Fruit fly (Drosophila melanogaster) whole organism, embryonic: Measurements from ENCODE around the gene wb.

ENCODE experiments used
- Adf1 ChIP-seq: fragments of 200-800 bp; sonication (Bioruptor generic); IDR thresholded peaks from 2 replicates; pipeline ENCODE4 v1.3.6; 2022; ENCODE audit warnings: missing biosample characterization, missing genetic modification characterization
- Antp ChIP-seq: fragments of 200-800 bp; sonication (Bioruptor generic); optimal IDR thresholded peaks from 3 replicates; lab custom pipeline; 2016; ENCODE audit warnings: missing biosample characterization, missing genetic modification characterization
- Atf-2 ChIP-seq: fragments of 200-800 bp; sonication (Bioruptor generic); optimal IDR thresholded peaks from 2 replicates; lab custom pipeline; 2016; ENCODE audit warnings: missing biosample characterization, missing genetic modification characterization
- Bgb ChIP-seq: fragments of 200-800 bp; sonication (Bioruptor generic); IDR thresholded peaks from 2 replicates; pipeline ENCODE4 v1.3.6; 2022; ENCODE audit warnings: missing biosample characterization, missing genetic modification characterization; ENCODE audit not compliant: partially characterized antibody
- CG10209 ChIP-seq: fragments of 200-800 bp; sonication (Bioruptor generic); optimal IDR thresholded peaks from 3 replicates; lab custom pipeline; 2017; ENCODE audit warnings: missing biosample characterization, mild to moderate bottlenecking, missing genetic modification characterization, missing genetic modification reagents
- CG10959 ChIP-seq: fragments of 200-800 bp; sonication (Bioruptor generic); IDR thresholded peaks from 2 replicates; pipeline ENCODE4 v1.3.6; 2022; ENCODE audit warnings: missing biosample characterization, missing genetic modification characterization
- CG11504 ChIP-seq: fragments of 200-800 bp; sonication (Bioruptor generic); optimal IDR thresholded peaks from 3 replicates; lab custom pipeline; 2019; ENCODE audit warnings: missing biosample characterization, mild to moderate bottlenecking, missing genetic modification characterization, moderate library complexity
- CG14860 ChIP-seq: fragments of 200-800 bp; sonication (Bioruptor generic); IDR thresholded peaks from 3 replicates; pipeline ENCODE4 v1.3.6; 2022; ENCODE audit warnings: missing biosample characterization, missing genetic modification characterization; ENCODE audit not compliant: partially characterized antibody
- CG17802 ChIP-seq: fragments of 200-800 bp; sonication (Bioruptor generic); optimal IDR thresholded peaks from 2 replicates; lab custom pipeline; 2018; ENCODE audit warnings: missing biosample characterization, mild to moderate bottlenecking, missing genetic modification characterization, moderate library complexity
- CG1792 ChIP-seq: fragments of 200-800 bp; sonication (Bioruptor generic); optimal IDR thresholded peaks from 2 replicates; lab custom pipeline; 2016; ENCODE audit warnings: missing biosample characterization, missing genetic modification characterization
- CG18476 ChIP-seq: fragments of 200-800 bp; sonication (Bioruptor generic); optimal IDR thresholded peaks from 2 replicates; lab custom pipeline; 2016; ENCODE audit warnings: missing biosample characterization, mild to moderate bottlenecking, missing genetic modification characterization
- CG2129 ChIP-seq: fragments of 200-800 bp; sonication (Bioruptor generic); IDR thresholded peaks from 2 replicates; pipeline ENCODE4 v1.3.6; 2022; ENCODE audit warnings: missing biosample characterization, missing genetic modification characterization; ENCODE audit not compliant: partially characterized antibody
- CG2199 ChIP-seq: fragments of 200-800 bp; sonication (Bioruptor generic); IDR thresholded peaks from 3 replicates; pipeline ENCODE4 v1.3.6; 2022; ENCODE audit warnings: missing biosample characterization, missing genetic modification characterization
- CG33213 ChIP-seq: fragments of 200-800 bp; sonication (Bioruptor generic); optimal IDR thresholded peaks from 3 replicates; lab custom pipeline; 2016; ENCODE audit warnings: missing biosample characterization, missing genetic modification characterization
- CG5180 ChIP-seq: fragments of 200-800 bp; sonication (Bioruptor generic); optimal IDR thresholded peaks from 3 replicates; lab custom pipeline; 2017; ENCODE audit warnings: missing biosample characterization, missing genetic modification characterization, mild to moderate bottlenecking, moderate library complexity, missing genetic modification reagents
- CG5953 ChIP-seq: fragments of 200-800 bp; sonication (Bioruptor generic); IDR thresholded peaks from 2 replicates; pipeline ENCODE4 v1.3.6; 2022; ENCODE audit warnings: missing biosample characterization, missing genetic modification characterization
- CG6272 ChIP-seq: fragments of 200-800 bp; sonication (Bioruptor generic); IDR thresholded peaks from 2 replicates; pipeline ENCODE4 v1.3.6; 2022; ENCODE audit warnings: missing biosample characterization, missing genetic modification characterization
- CG7357 ChIP-seq: fragments of 200-800 bp; sonication (Bioruptor generic); IDR thresholded peaks from 3 replicates; pipeline ENCODE4 v1.3.6; 2022; ENCODE audit warnings: missing biosample characterization, missing genetic modification characterization
- CG8924 ChIP-seq: fragments of 200-800 bp; optimal IDR thresholded peaks from 3 replicates; lab custom pipeline; 2019; ENCODE audit warnings: missing biosample characterization, mild to moderate bottlenecking, missing genetic modification characterization, moderate library complexity
- Chrac-16 ChIP-seq: fragments of 200-800 bp; sonication (Bioruptor generic); optimal IDR thresholded peaks from 3 replicates; lab custom pipeline; 2016; ENCODE audit warnings: missing biosample characterization, missing genetic modification characterization
- CrebB ChIP-seq: fragments of 200-800 bp; sonication (Bioruptor generic); optimal IDR thresholded peaks from 3 replicates; lab custom pipeline; 2018; ENCODE audit warnings: missing biosample characterization, mild to moderate bottlenecking, missing genetic modification characterization
- D ChIP-seq, 2 experiments: fragments of 200-800 bp in 1 of 2; fragments of >200 bp in 1 of 2; sonication (Bioruptor generic) in 1 of 2; optimal IDR thresholded peaks; 2 replicates in 1 of 2; 3 replicates in 1 of 2; lab custom pipeline; 2017; ENCODE audit warnings: mild to moderate bottlenecking in 1 of 2, missing biosample characterization in 1 of 2, missing genetic modification characterization in 1 of 2, missing genetic modification reagents in 1 of 2
- Drgx ChIP-seq: fragments of 200-800 bp; sonication (Bioruptor generic); IDR thresholded peaks from 2 replicates; pipeline ENCODE4 v1.3.6; 2022; ENCODE audit warnings: missing biosample characterization, missing genetic modification characterization
- E2f1 ChIP-seq: fragments of 200-800 bp; sonication (Bioruptor generic); IDR thresholded peaks from 2 replicates; pipeline ENCODE4 v1.3.6; 2022; ENCODE audit warnings: missing biosample characterization, missing genetic modification characterization
- Hr78 ChIP-seq, 2 experiments: fragments of 200-800 bp in 1 of 2; fragments of >200 bp in 1 of 2; sonication (Bioruptor generic) in 1 of 2; optimal IDR thresholded peaks; 2 replicates each; lab custom pipeline; 2017 to 2019; ENCODE audit warnings: missing biosample characterization in 2 of 2, missing genetic modification characterization in 2 of 2, mild to moderate bottlenecking in 1 of 2, moderate library complexity in 1 of 2
- Max ChIP-seq: fragments of 200-800 bp; sonication (Bioruptor generic); optimal IDR thresholded peaks from 2 replicates; lab custom pipeline; 2016; ENCODE audit warnings: missing biosample characterization, mild to moderate bottlenecking, missing genetic modification characterization
- Poxn ChIP-seq: fragments of 200-800 bp; sonication (Bioruptor generic); IDR thresholded peaks from 2 replicates; pipeline ENCODE4 v1.3.6; 2022; ENCODE audit warnings: missing biosample characterization, missing genetic modification characterization
- Rx ChIP-seq: fragments of 200-800 bp; sonication (Bioruptor generic); IDR thresholded peaks from 2 replicates; pipeline ENCODE4 v1.3.6; 2022; ENCODE audit warnings: missing biosample characterization, missing genetic modification characterization
- Ssrp ChIP-seq: fragments of 200-800 bp; sonication (Bioruptor generic); optimal IDR thresholded peaks from 2 replicates; lab custom pipeline; 2018; ENCODE audit warnings: missing biosample characterization, mild to moderate bottlenecking, missing genetic modification characterization, moderate library complexity
- bbx ChIP-seq: fragments of 200-800 bp; sonication (Bioruptor generic); IDR thresholded peaks from 2 replicates; pipeline ENCODE4 v1.3.6; 2022; ENCODE audit warnings: missing biosample characterization, missing genetic modification characterization; ENCODE audit not compliant: partially characterized antibody
- chinmo ChIP-seq: fragments of 200-800 bp; sonication (Bioruptor generic); IDR thresholded peaks from 4 replicates; pipeline ENCODE4 v1.3.6; 2022; ENCODE audit warnings: missing biosample characterization, missing genetic modification characterization; ENCODE audit not compliant: partially characterized antibody
- chn ChIP-seq: fragments of 200-800 bp; sonication (Bioruptor generic); optimal IDR thresholded peaks from 2 replicates; lab custom pipeline; 2016; ENCODE audit warnings: missing biosample characterization, missing genetic modification characterization
- crol ChIP-seq: fragments of 200-800 bp; sonication (Bioruptor generic); IDR thresholded peaks from 2 replicates; pipeline ENCODE4 v1.3.6; 2022; ENCODE audit warnings: missing biosample characterization, missing genetic modification characterization
- ftz-f1 ChIP-seq: fragments of 200-800 bp; sonication (Bioruptor generic); optimal IDR thresholded peaks from 2 replicates; lab custom pipeline; 2016; ENCODE audit warnings: missing biosample characterization, missing genetic modification characterization
- gce ChIP-seq: fragments of 200-800 bp; sonication (Bioruptor generic); IDR thresholded peaks from 3 replicates; pipeline ENCODE4 v1.3.6; 2022; ENCODE audit warnings: missing biosample characterization, missing genetic modification characterization
- hkb ChIP-seq, 2 experiments: fragments of 200-800 bp in 1 of 2; fragments of >200 bp in 1 of 2; sonication (Bioruptor generic) in 1 of 2; IDR thresholded peaks in 1 of 2; optimal IDR thresholded peaks in 1 of 2; 2 replicates each; pipeline versions ENCODE4 v1.3.6 to Lab custom; 2017 to 2022; ENCODE audit warnings: missing biosample characterization in 1 of 2, missing genetic modification characterization in 1 of 2
- lab ChIP-seq: fragments of 200-800 bp; sonication (Bioruptor generic); optimal IDR thresholded peaks from 3 replicates; lab custom pipeline; 2017; ENCODE audit warnings: missing biosample characterization, missing genetic modification characterization, mild to moderate bottlenecking, moderate library complexity, missing genetic modification reagents
- lola ChIP-seq, 3 experiments: fragments of >200 bp in 2 of 3; fragments of 200-800 bp in 1 of 3; sonication (Bioruptor generic) in 1 of 3; optimal IDR thresholded peaks; 2 replicates each; lab custom pipeline; 2017 to 2019; ENCODE audit warnings: missing biosample characterization in 3 of 3, missing genetic modification characterization in 3 of 3, mild to moderate bottlenecking in 1 of 3, moderate library complexity in 1 of 3
- pb ChIP-seq: fragments of 200-800 bp; sonication (Bioruptor generic); optimal IDR thresholded peaks from 3 replicates; lab custom pipeline; 2016; ENCODE audit warnings: missing biosample characterization, missing genetic modification characterization
- row ChIP-seq: fragments of 200-800 bp; sonication (Bioruptor generic); IDR thresholded peaks from 3 replicates; pipeline ENCODE4 v1.3.6; 2022; ENCODE audit warnings: missing biosample characterization, missing genetic modification characterization
- schlank ChIP-seq: fragments of 200-800 bp; sonication (Bioruptor generic); optimal IDR thresholded peaks from 2 replicates; lab custom pipeline; 2018; ENCODE audit warnings: missing biosample characterization, mild to moderate bottlenecking, missing genetic modification characterization
- sens ChIP-seq: fragments of 200-800 bp; sonication (Bioruptor generic); peaks from one replicate; lab custom pipeline; 2016; ENCODE audit warnings: missing biosample characterization, missing genetic modification characterization
- stc ChIP-seq: fragments of 200-800 bp; sonication (Bioruptor generic); IDR thresholded peaks from 2 replicates; pipeline ENCODE4 v1.3.6; 2022; ENCODE audit warnings: missing biosample characterization, missing genetic modification characterization
- sug ChIP-seq: fragments of 200-800 bp; optimal IDR thresholded peaks from 2 replicates; lab custom pipeline; 2019; ENCODE audit warnings: missing biosample characterization, mild to moderate bottlenecking, missing genetic modification characterization, moderate library complexity
- trh ChIP-seq: fragments of 200-800 bp; sonication (Bioruptor generic); optimal IDR thresholded peaks from 2 replicates; lab custom pipeline; 2016; ENCODE audit warnings: missing biosample characterization, missing genetic modification characterization

Gene wb

DNA sequence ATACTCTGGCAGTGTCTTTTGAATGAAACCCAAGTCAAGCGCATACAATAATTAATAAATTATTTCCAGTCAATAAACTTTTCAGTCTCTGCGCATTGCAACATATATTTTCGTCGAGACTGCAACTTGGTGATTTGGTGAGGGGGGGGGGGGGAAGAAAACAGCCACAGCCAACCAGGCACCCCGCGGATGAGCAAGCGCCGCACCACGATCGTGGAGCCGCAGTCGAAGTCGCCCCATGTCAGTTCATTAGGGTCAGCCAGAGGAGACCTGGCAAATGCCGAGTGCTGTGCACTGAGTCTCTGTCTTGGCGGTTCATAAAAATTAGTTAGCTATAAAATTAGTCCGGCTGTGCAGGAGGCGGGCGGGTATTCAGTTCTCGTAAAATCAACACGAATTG is 29.9 kb downstream of the wb start:
- TF ChIP-seq CG2199: 0 out of 3 replicates have a peak, but pooled peaks have one; percentile 40
- peak in 1 of 2 experiments; percentile 73 for TF ChIP-seq Hr78 (GFP tag; optimal IDR thresholded peaks at IDR 0.05; lab: Kevin White, UChicago)
- TF ChIP-seq CG11504 (tag; lab: Kevin White, UChicago): peak; percentile 49
- TF ChIP-seq crol (GFP tag; lab: Robert Waterston, UW): peak; percentile 79
- TF ChIP-seq CG17802: no peak

DNA sequence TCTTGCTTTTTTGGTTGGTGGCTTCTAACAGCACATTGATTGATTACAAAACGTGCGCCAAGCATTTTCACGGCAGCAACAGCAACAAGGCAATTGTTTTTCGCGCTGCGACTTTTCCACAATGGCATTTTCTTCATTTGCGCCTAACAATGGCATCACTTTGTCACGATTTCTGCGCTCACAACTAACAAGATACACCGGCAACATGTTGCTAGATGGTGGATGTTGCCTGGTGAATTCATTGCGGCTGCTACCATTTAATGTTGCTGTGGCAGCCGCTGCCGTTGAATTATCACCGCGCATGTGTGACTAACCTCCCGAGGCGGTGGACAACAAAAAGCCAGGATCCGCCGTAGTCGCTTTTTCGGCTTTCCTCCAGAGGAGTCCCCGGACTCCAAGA is 31.1 kb downstream of the wb start:
- no peak for TF ChIP-seq schlank (tag; lab: Kevin White, UChicago)
- TF ChIP-seq CG11504 (tag; lab: Kevin White, UChicago): peak; percentile 95

DNA sequence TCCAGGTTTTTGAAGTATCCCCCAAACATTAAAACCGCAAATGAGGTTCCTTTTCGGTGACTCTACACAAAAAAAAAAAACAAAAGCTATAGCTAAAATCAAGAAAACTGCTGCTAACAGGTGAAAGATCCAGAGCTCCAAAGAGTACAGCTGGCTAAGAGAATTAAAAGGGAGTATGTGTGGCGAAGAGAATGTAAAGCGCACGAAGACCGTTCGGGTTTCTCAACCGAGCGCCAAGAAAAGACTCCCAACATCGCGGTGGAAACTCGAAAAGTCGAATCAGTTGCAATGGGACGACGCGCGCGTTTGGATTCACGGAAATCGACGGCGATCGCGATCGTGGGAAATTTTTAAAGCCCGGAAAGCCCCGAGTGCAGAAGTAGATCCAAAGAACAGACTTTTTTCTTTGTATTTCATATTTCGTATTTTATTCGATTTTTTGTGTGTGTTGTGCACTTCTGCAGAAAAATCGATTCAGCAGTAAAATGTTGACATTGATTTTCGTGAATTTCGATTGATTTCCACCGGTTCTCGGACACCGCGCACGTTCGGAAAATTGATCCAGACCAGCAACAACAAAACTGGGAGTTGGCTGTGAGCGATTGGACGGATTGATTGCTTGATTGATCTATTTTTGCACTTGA is 38.0 kb downstream of the wb start:
- no peak for TF ChIP-seq lola (GFP tag; optimal IDR thresholded peaks at IDR 0.05; lab: Kevin White, UChicago)
- no peak for TF ChIP-seq E2f1 (GFP tag; lab: Robert Waterston, UW)
- no peak for TF ChIP-seq CG2129
- TF ChIP-seq CG18476 (GFP tag; lab: Kevin White, UChicago): no peak
- no peak for TF ChIP-seq Ssrp (tag; lab: Kevin White, UChicago)
- TF ChIP-seq Drgx (GFP tag; lab: Robert Waterston, UW): 0 out of 2 replicates have a peak, but pooled peaks have one; percentile 15
- no peak for TF ChIP-seq ftz-f1 (GFP tag; lab: Kevin White, UChicago)
- TF ChIP-seq CG14860 (GFP tag; lab: Robert Waterston, UW): no peak
- TF ChIP-seq Chrac-16: no peak
- no peak for TF ChIP-seq Poxn (GFP tag; lab: Robert Waterston, UW)
- TF ChIP-seq CG5953 (GFP tag; lab: Robert Waterston, UW): no peak
- TF ChIP-seq Antp (GFP tag; lab: Kevin White, UChicago): no peak
- no peak for TF ChIP-seq sug (tag; lab: Kevin White, UChicago)
- TF ChIP-seq sens (GFP tag; lab: Kevin White, UChicago): peak; percentile 83
- TF ChIP-seq trh (GFP tag; lab: Kevin White, UChicago): no peak
- no peak for TF ChIP-seq CG10959 (GFP tag; lab: Robert Waterston, UW)
- no peak for TF ChIP-seq CG8924 (tag; lab: Kevin White, UChicago)
- TF ChIP-seq Atf-2 (GFP tag; lab: Kevin White, UChicago): no peak
- no peak for TF ChIP-seq CG1792 (GFP tag; lab: Kevin White, UChicago)
- no peak for TF ChIP-seq CG7357 (GFP tag; lab: Robert Waterston, UW)
- TF ChIP-seq Rx (GFP tag; lab: Robert Waterston, UW): no peak
- TF ChIP-seq CG6272: no peak
- no peak for TF ChIP-seq Max (GFP tag; lab: Kevin White, UChicago)
- no peak for TF ChIP-seq D (optimal IDR thresholded peaks at IDR 0.05; lab: Kevin White, UChicago)
- TF ChIP-seq D (GFP tag; optimal IDR thresholded peaks at IDR 0.05; lab: Kevin White, UChicago): no peak
- no peak for TF ChIP-seq CG10209
- no peak for TF ChIP-seq row (GFP tag; lab: Robert Waterston, UW)
- TF ChIP-seq Bgb (GFP tag; lab: Robert Waterston, UW): peak; percentile 29; the same call in 1 of the 2 replicates
- no peak for TF ChIP-seq chn (GFP tag; lab: Kevin White, UChicago)
- TF ChIP-seq CrebB: no peak
- TF ChIP-seq gce (GFP tag; lab: Robert Waterston, UW): no peak
- TF ChIP-seq Adf1 (GFP tag; lab: Robert Waterston, UW): no peak
- TF ChIP-seq crol (GFP tag; lab: Robert Waterston, UW): no peak
- 0 out of 2 replicates have a peak, but pooled peaks have one; percentile 5 for TF ChIP-seq stc (GFP tag; lab: Robert Waterston, UW)
- peak; percentile 85; the same call in 2 of the 4 replicates for TF ChIP-seq chinmo (GFP tag; lab: Robert Waterston, UW)
- no peak for TF ChIP-seq lab (GFP tag; lab: Kevin White, UChicago)
- no peak for TF ChIP-seq pb (GFP tag; lab: Kevin White, UChicago)
- TF ChIP-seq CG33213 (GFP tag; lab: Kevin White, UChicago): no peak
- no peak for TF ChIP-seq bbx (GFP tag; lab: Robert Waterston, UW)
- peak; percentile 41 for TF ChIP-seq CG5180 (GFP tag; lab: Kevin White, UChicago)
- TF ChIP-seq hkb (optimal IDR thresholded peaks at IDR 0.05; lab: Kevin White, UChicago): no peak
- no peak for TF ChIP-seq hkb (GFP tag; IDR thresholded peaks at IDR 0.05; lab: Robert Waterston, UW)
